Worm (Caenorhabditis elegans): ENCODE results near the gene F59H6.15.

ce11 chrII:2031852-2032251 lies 19.1 kb downstream of the F59H6.15 start, which contains the start of gene bath-5:
- no peak for TF ChIP-seq C08G9.2 (tag; optimal IDR thresholded peaks at IDR 0.05)
- TF ChIP-seq pha-4 (tag; optimal IDR thresholded peaks at IDR 0.05) = no peak
- TF ChIP-seq nhr-11 (tag; optimal IDR thresholded peaks at IDR 0.05) = no peak
- no peak for TF ChIP-seq unc-86 (tag; optimal IDR thresholded peaks at IDR 0.05)
- no peak for TF ChIP-seq K02D7.2 (tag; optimal IDR thresholded peaks at IDR 0.05)
- TF ChIP-seq tbx-7 (tag; optimal IDR thresholded peaks at IDR 0.05) = no peak
- no peak for TF ChIP-seq fax-1 (tag; optimal IDR thresholded peaks at IDR 0.05)
- TF ChIP-seq ama-1 (optimal IDR thresholded peaks at IDR 0.05) = no peak
- TF ChIP-seq hlh-30 (tag; optimal IDR thresholded peaks at IDR 0.05; ENCODE audit: insufficient read depth) = no peak
- TF ChIP-seq elt-2 (tag; optimal IDR thresholded peaks at IDR 0.05) = no peak
- TF ChIP-seq T23F11.4 (GFP tag; optimal IDR thresholded peaks at IDR 0.05) = no peak

Data from whole organism, late embryonic.